Worm (Caenorhabditis elegans) whole organism, young adult: ENCODE results near the gene znf-207.

Experiments
- B0035.1 ChIP-seq: sonication (generic microtip); optimal IDR thresholded peaks from 2 replicates; lab custom pipeline; 2016; ENCODE audit warnings: missing genetic modification characterization, mild to moderate bottlenecking, missing compliant biosample characterization, missing genotype, missing genetic modification reagents
- B0336.3 ChIP-seq: fragments of 200-800 bp; sonication (Bioruptor generic); IDR thresholded peaks from 2 replicates; pipeline ENCODE4 v1.3.6; 2022; ENCODE audit warnings: missing genetic modification characterization, missing compliant biosample characterization
- F37B4.10 ChIP-seq: fragments of 200-800 bp; sonication (Bioruptor generic); IDR thresholded peaks from 2 replicates; pipeline ENCODE4 v1.3.6; 2022; ENCODE audit warnings: missing genetic modification characterization, missing compliant biosample characterization
- F39B2.1 ChIP-seq: fragments of 200-800 bp; sonication (Bioruptor generic); IDR thresholded peaks from 2 replicates; pipeline ENCODE4 v1.3.6; 2022; ENCODE audit warnings: missing genetic modification reagents, missing genetic modification characterization, missing compliant biosample characterization
- F52B5.7 ChIP-seq: sonication (generic microtip); optimal IDR thresholded peaks from 2 replicates; lab custom pipeline; 2016; ENCODE audit warnings: mild to moderate bottlenecking, missing genetic modification characterization, missing compliant biosample characterization
- F57A8.1 ChIP-seq: fragments of 200-800 bp; sonication (Bioruptor generic); optimal IDR thresholded peaks from 2 replicates; lab custom pipeline; 2018; ENCODE audit warnings: mild to moderate bottlenecking, missing genetic modification characterization, moderate library complexity, missing compliant biosample characterization
- F57C9.4 ChIP-seq: sonication (generic microtip); optimal IDR thresholded peaks from 2 replicates; lab custom pipeline; 2017; ENCODE audit warnings: mild to moderate bottlenecking, missing genetic modification characterization, missing compliant biosample characterization
- K12H6.12 ChIP-seq: fragments of 200-800 bp; sonication (Bioruptor generic); optimal IDR thresholded peaks from 2 replicates; lab custom pipeline; 2018; ENCODE audit warnings: mild to moderate bottlenecking, missing genetic modification characterization, missing compliant biosample characterization
- Y95B8A.8 ChIP-seq: fragments of 200-800 bp; sonication (Bioruptor generic); IDR thresholded peaks from 2 replicates; pipeline ENCODE4 v1.3.6; 2022; ENCODE audit warnings: missing genetic modification reagents, missing genetic modification characterization, missing compliant biosample characterization
- ZK185.1 ChIP-seq: sonication (generic microtip); optimal IDR thresholded peaks from 2 replicates; lab custom pipeline; 2016; ENCODE audit warnings: mild to moderate bottlenecking, missing genetic modification characterization, missing compliant biosample characterization; ENCODE audit not compliant: poor library complexity, severe bottlenecking
- akir-1 ChIP-seq: fragments of 200-800 bp; sonication (Bioruptor generic); optimal IDR thresholded peaks from 2 replicates; lab custom pipeline; 2018; ENCODE audit warnings: mild to moderate bottlenecking, missing genetic modification characterization, moderate library complexity, missing compliant biosample characterization
- ama-1 ChIP-seq, 3 experiments: fragments of 150-350 bp in 1 of 3; sonication (generic microtip) in 2 of 3; optimal IDR thresholded peaks; 2 replicates each; lab custom pipeline; 2014 to 2018; ENCODE audit warnings: missing biosample characterization in 2 of 3, missing genetic modification characterization in 2 of 3, missing genetic modification reagents in 2 of 3
- aptf-2 ChIP-seq: fragments of 200-800 bp; sonication (Bioruptor generic); conservative IDR thresholded peaks from 2 replicates; pipeline ENCODE4 v1.3.6; 2022; ENCODE audit warnings: missing genetic modification reagents, missing genetic modification characterization, missing compliant biosample characterization
- aptf-3 ChIP-seq: fragments of 200-800 bp; sonication (Bioruptor generic); IDR thresholded peaks from 2 replicates; pipeline ENCODE4 v1.3.6; 2022; ENCODE audit warnings: missing genetic modification characterization, missing compliant biosample characterization
- attf-3 ChIP-seq: fragments of 200-800 bp; sonication (Bioruptor generic); conservative IDR thresholded peaks from 2 replicates; pipeline ENCODE4 v1.3.6; 2022; ENCODE audit warnings: missing genetic modification reagents, missing genetic modification characterization, missing compliant biosample characterization
- attf-6 ChIP-seq: fragments of 200-800 bp; sonication (Bioruptor generic); IDR thresholded peaks from 2 replicates; pipeline ENCODE4 v1.3.6; 2022; ENCODE audit warnings: missing genetic modification reagents, missing genetic modification characterization, missing compliant biosample characterization
- bed-2 ChIP-seq: fragments of 200-800 bp; sonication (Bioruptor generic); IDR thresholded peaks from 2 replicates; pipeline ENCODE4 v1.3.6; 2022; ENCODE audit warnings: missing genetic modification reagents, missing genetic modification characterization, missing compliant biosample characterization
- ccch-3 ChIP-seq: fragments of 200-800 bp; sonication (Bioruptor generic); optimal IDR thresholded peaks from 2 replicates; lab custom pipeline; 2018; ENCODE audit warnings: mild to moderate bottlenecking, missing genetic modification characterization, missing compliant biosample characterization
- cebp-2 ChIP-seq: fragments of 200-800 bp; sonication (Bioruptor generic); IDR thresholded peaks from 2 replicates; pipeline ENCODE4 v1.3.6; 2022; ENCODE audit warnings: missing genetic modification characterization, missing compliant biosample characterization
- chd-7 ChIP-seq: sonication (generic microtip); optimal IDR thresholded peaks from 2 replicates; lab custom pipeline; 2016; ENCODE audit warnings: mild to moderate bottlenecking, missing genetic modification characterization, moderate library complexity, missing compliant biosample characterization
- dpl-1 ChIP-seq: fragments of 150-350 bp; optimal IDR thresholded peaks from 2 replicates; lab custom pipeline; 2014; ENCODE audit warnings: missing biosample characterization, missing genetic modification reagents, missing genetic modification characterization
- egl-44 ChIP-seq: fragments of 200-800 bp; sonication (Bioruptor generic); IDR thresholded peaks from 2 replicates; pipeline ENCODE4 v1.3.6; 2022; ENCODE audit warnings: missing genetic modification reagents, missing genetic modification characterization, missing compliant biosample characterization
- ets-4 ChIP-seq: fragments of 200-800 bp; sonication (Bioruptor generic); optimal IDR thresholded peaks from 2 replicates; lab custom pipeline; 2018; ENCODE audit warnings: mild to moderate bottlenecking, missing genetic modification characterization, missing compliant biosample characterization
- him-1 ChIP-seq: sonication (generic microtip); optimal IDR thresholded peaks from 2 replicates; lab custom pipeline; 2016; ENCODE audit warnings: missing genotype, missing genetic modification reagents, missing genetic modification characterization, missing compliant biosample characterization
- hlh-26 ChIP-seq: fragments of 200-800 bp; sonication (Bioruptor generic); conservative IDR thresholded peaks from 2 replicates; pipeline ENCODE4 v1.3.6; 2022; ENCODE audit warnings: missing genetic modification reagents, missing genetic modification characterization, missing compliant biosample characterization
- hmg-20 ChIP-seq: fragments of 200-800 bp; sonication (Bioruptor generic); IDR thresholded peaks from 2 replicates; pipeline ENCODE4 v1.3.6; 2022; ENCODE audit warnings: missing genetic modification reagents, missing genetic modification characterization, missing compliant biosample characterization
- lag-1 ChIP-seq: fragments of 200-800 bp; sonication (Bioruptor generic); IDR thresholded peaks from 2 replicates; pipeline ENCODE4 v1.3.6; 2022; ENCODE audit warnings: missing genetic modification reagents, missing genetic modification characterization, missing compliant biosample characterization
- let-607 ChIP-seq, 2 experiments: fragments of 200-800 bp in 1 of 2; sonication (Bioruptor generic) in 1 of 2; sonication (generic microtip) in 1 of 2; optimal IDR thresholded peaks; 2 replicates each; lab custom pipeline; 2016 to 2018; ENCODE audit warnings: mild to moderate bottlenecking in 2 of 2, missing compliant biosample characterization in 2 of 2, missing genetic modification characterization in 2 of 2, moderate library complexity in 2 of 2, missing genotype in 1 of 2
- lin-26 ChIP-seq: fragments of 200-800 bp; sonication (Bioruptor generic); IDR thresholded peaks from 2 replicates; pipeline ENCODE4 v1.3.6; 2022; ENCODE audit warnings: missing genetic modification reagents, missing genetic modification characterization, missing compliant biosample characterization
- lin-35 ChIP-seq, 3 experiments: fragments of 150-350 bp in 2 of 3; sonication (generic microtip) in 1 of 3; optimal IDR thresholded peaks; 2 replicates each; lab custom pipeline; 2014 to 2018; ENCODE audit warnings: missing biosample characterization in 3 of 3, missing genetic modification characterization in 3 of 3, missing genetic modification reagents in 3 of 3
- madf-10 ChIP-seq: sonication (generic microtip); optimal IDR thresholded peaks from 2 replicates; lab custom pipeline; 2016; ENCODE audit warnings: mild to moderate bottlenecking, missing genetic modification characterization, missing compliant biosample characterization
- madf-3 ChIP-seq: fragments of 200-800 bp; sonication (Bioruptor generic); IDR thresholded peaks from 2 replicates; pipeline ENCODE4 v1.3.6; 2022; ENCODE audit warnings: missing genetic modification reagents, missing genetic modification characterization, missing compliant biosample characterization
- mes-4 ChIP-seq: sonication (generic microtip); optimal IDR thresholded peaks from 2 replicates; lab custom pipeline; 2016; ENCODE audit warnings: missing genotype, missing genetic modification characterization, missing compliant biosample characterization
- mxl-1 ChIP-seq: sonication (generic microtip); optimal IDR thresholded peaks from 2 replicates; lab custom pipeline; 2016; ENCODE audit warnings: missing genetic modification characterization, missing compliant biosample characterization
- nhr-90 ChIP-seq: sonication (generic microtip); optimal IDR thresholded peaks from 2 replicates; lab custom pipeline; 2016; ENCODE audit warnings: missing genotype, mild to moderate bottlenecking, missing genetic modification characterization, missing compliant biosample characterization
- repo-1 ChIP-seq: sonication (generic microtip); optimal IDR thresholded peaks from 2 replicates; lab custom pipeline; 2017; ENCODE audit warnings: mild to moderate bottlenecking, missing genetic modification characterization, missing compliant biosample characterization
- snpc-1.1 ChIP-seq: sonication (generic microtip); optimal IDR thresholded peaks from 2 replicates; lab custom pipeline; 2017; ENCODE audit warnings: missing genetic modification characterization, mild to moderate bottlenecking, missing compliant biosample characterization, antibody characterized with exemption, moderate library complexity, missing genotype, missing genetic modification reagents; ENCODE audit not compliant: insufficient read depth
- snpc-1.3 ChIP-seq: sonication (generic microtip); optimal IDR thresholded peaks from 2 replicates; lab custom pipeline; 2017; ENCODE audit warnings: missing genetic modification characterization, mild to moderate bottlenecking, missing compliant biosample characterization, antibody characterized with exemption, moderate library complexity, missing genotype, missing genetic modification reagents; ENCODE audit not compliant: insufficient read depth
- snpc-4 ChIP-seq, 5 experiments: fragments of 150-350 bp in 1 of 5; sonication (generic microtip) in 4 of 5; optimal IDR thresholded peaks; 2 replicates each; lab custom pipeline; 2014 to 2018; ENCODE audit warnings: missing genetic modification characterization in 5 of 5, missing biosample characterization in 3 of 5, antibody characterized with exemption in 2 of 5, mild to moderate bottlenecking in 2 of 5, missing compliant biosample characterization in 2 of 5, missing genotype in 2 of 5, moderate library complexity in 2 of 5, missing genetic modification reagents in 1 of 5
- somi-1 ChIP-seq: fragments of 200-800 bp; sonication (Bioruptor generic); optimal IDR thresholded peaks from 2 replicates; lab custom pipeline; 2018; ENCODE audit warnings: mild to moderate bottlenecking, missing genetic modification characterization, missing compliant biosample characterization
- sptf-2 ChIP-seq: fragments of 200-800 bp; sonication (Bioruptor generic); optimal IDR thresholded peaks from 2 replicates; lab custom pipeline; 2018; ENCODE audit warnings: mild to moderate bottlenecking, missing genetic modification characterization, missing compliant biosample characterization
- tbp1 ChIP-seq: fragments of 200-800 bp; sonication (Bioruptor generic); optimal IDR thresholded peaks from 2 replicates; lab custom pipeline; 2018; ENCODE audit warnings: mild to moderate bottlenecking, missing genetic modification characterization, missing compliant biosample characterization
- tlf-1 ChIP-seq: fragments of 200-800 bp; sonication (Bioruptor generic); optimal IDR thresholded peaks from 2 replicates; lab custom pipeline; 2018; ENCODE audit warnings: mild to moderate bottlenecking, missing genetic modification characterization, missing compliant biosample characterization
- xnd-1 ChIP-seq: sonication (generic microtip); optimal IDR thresholded peaks from 2 replicates; lab custom pipeline; 2016; ENCODE audit warnings: missing genotype, missing genetic modification reagents, missing genetic modification characterization, missing compliant biosample characterization
- ztf-18 ChIP-seq: sonication (generic microtip); optimal IDR thresholded peaks from 2 replicates; lab custom pipeline; 2016; ENCODE audit warnings: missing genotype, mild to moderate bottlenecking, missing genetic modification characterization, missing compliant biosample characterization
- ztf-25 ChIP-seq: fragments of 200-800 bp; sonication (Bioruptor generic); IDR thresholded peaks from 2 replicates; pipeline ENCODE4 v1.3.6; 2022; ENCODE audit warnings: missing genetic modification reagents, missing genetic modification characterization, missing compliant biosample characterization
- ztf-28 ChIP-seq: fragments of 200-800 bp; sonication (Bioruptor generic); IDR thresholded peaks from 2 replicates; pipeline ENCODE4 v1.3.6; 2022; ENCODE audit warnings: missing genetic modification reagents, missing genetic modification characterization, missing compliant biosample characterization

znf-207 gene

ce11 chrIV:11326939-11327565 is 16.3 kb downstream of the znf-207 start, which contains the start of gene B0035.21 (continued):
- no peak for TF ChIP-seq snpc-4 (GFP tag; optimal IDR thresholded peaks at IDR 0.05; lab: Kevin White, UChicago)
- no peak for TF ChIP-seq snpc-4 (tag; optimal IDR thresholded peaks at IDR 0.05; lab: Kevin White, UChicago)
- TF ChIP-seq dpl-1 (GFP tag; lab: Kevin White, UChicago), result no peak
- TF ChIP-seq sptf-2 (GFP tag; lab: Kevin White, UChicago), result no peak
- no peak for TF ChIP-seq bed-2 (GFP tag; lab: Robert Waterston, UW)
- TF ChIP-seq madf-10 (tag; lab: Kevin White, UChicago), result no peak
- no peak for TF ChIP-seq hmg-20
- peak; percentile 87 for TF ChIP-seq lin-26 (GFP tag; lab: Robert Waterston, UW)
- TF ChIP-seq F57A8.1, result no peak
- TF ChIP-seq hlh-26, result no peak
- TF ChIP-seq ccch-3 (GFP tag; lab: Kevin White, UChicago), result no peak
- TF ChIP-seq ztf-18, result no peak
- TF ChIP-seq lin-35 (GFP tag; optimal IDR thresholded peaks at IDR 0.05; lab: Kevin White, UChicago), result no peak
- TF ChIP-seq xnd-1, result no peak
- peak; percentile 70; the same call in 1 of the 2 replicates for TF ChIP-seq Y95B8A.8 (GFP tag; lab: Robert Waterston, UW)
- no peak for TF ChIP-seq ets-4
- TF ChIP-seq F52B5.7 (tag; lab: Kevin White, UChicago), result no peak
- TF ChIP-seq mxl-1 (tag; lab: Kevin White, UChicago), result no peak
- 0 out of 2 replicates have a peak, but pooled peaks have one; percentile 50 for TF ChIP-seq madf-3 (GFP tag; lab: Robert Waterston, UW)
- no peak for TF ChIP-seq B0336.3
- 0 out of 2 replicates have a peak, but pooled peaks have one; percentile 16 for TF ChIP-seq ztf-25 (GFP tag; lab: Robert Waterston, UW)
- TF ChIP-seq lag-1 (GFP tag; lab: Robert Waterston, UW), result no peak
- TF ChIP-seq egl-44 (GFP tag; lab: Robert Waterston, UW), result 0 out of 2 replicates have a peak, but pooled peaks have one; percentile 43
- peak; percentile 84 for TF ChIP-seq attf-6 (GFP tag; lab: Robert Waterston, UW)
- TF ChIP-seq aptf-2, result no peak
- TF ChIP-seq tlf-1, result no peak
- TF ChIP-seq F57C9.4 (tag; lab: Kevin White, UChicago), result no peak
- no peak for TF ChIP-seq attf-3 (GFP tag; lab: Robert Waterston, UW)
- TF ChIP-seq B0035.1, result no peak
- no peak for TF ChIP-seq somi-1 (GFP tag; lab: Kevin White, UChicago)
- no peak for TF ChIP-seq F37B4.10
- TF ChIP-seq nhr-90 (tag; lab: Kevin White, UChicago), result no peak
- TF ChIP-seq snpc-1.3 (tag; lab: Kevin White, UChicago), result peak; percentile 7
- TF ChIP-seq him-1, result peak; percentile 81
- TF ChIP-seq snpc-1.1, result no peak
- TF ChIP-seq repo-1, result no peak
- TF ChIP-seq chd-7 (tag; lab: Kevin White, UChicago), result no peak
- TF ChIP-seq ZK185.1 (tag; lab: Kevin White, UChicago), result no peak
- no peak for TF ChIP-seq ztf-28
- no peak for TF ChIP-seq cebp-2 (GFP tag; lab: Robert Waterston, UW)
- TF ChIP-seq ama-1 (optimal IDR thresholded peaks at IDR 0.05; lab: Kevin White, UChicago), result no peak
- no peak for TF ChIP-seq ama-1 (GFP tag; optimal IDR thresholded peaks at IDR 0.05; lab: Kevin White, UChicago)
- TF ChIP-seq mes-4, result no peak
- TF ChIP-seq K12H6.12 (tag; lab: Kevin White, UChicago), result no peak
- TF ChIP-seq F39B2.1, result peak; percentile 85
- no peak for TF ChIP-seq tbp1 (GFP tag; lab: Kevin White, UChicago)
- no peak for TF ChIP-seq akir-1 (GFP tag; lab: Kevin White, UChicago)
- TF ChIP-seq let-607 (tag; optimal IDR thresholded peaks at IDR 0.05; lab: Kevin White, UChicago), result no peak
- TF ChIP-seq aptf-3 (GFP tag; lab: Robert Waterston, UW), result no peak
